Worm (Caenorhabditis elegans): Measurements from ENCODE around the gene ram-5.
A peak's percentile ranks its signal among the peaks of the same experiment; 100 is the strongest.

The ram-5 gene

ce11 chrX:14512817-14513216 lies 37.1 kb upstream of the ram-5 start, which contains the start of gene fbxa-141:
TSS of gene fbxa-141 (minus strand) at chrX:14512917.
- TF ChIP-seq mab-5 (tag; optimal IDR thresholded peaks at IDR 0.05) (no peak), Y55F3AM.14 (GFP tag; optimal IDR thresholded peaks at IDR 0.05) (no peak), nhr-11 (tag; optimal IDR thresholded peaks at IDR 0.05) (no peak), ztf-11 (tag; optimal IDR thresholded peaks at IDR 0.05) (no peak), ZK546.5 (tag; optimal IDR thresholded peaks at IDR 0.05) (no peak), blmp-1 (tag; optimal IDR thresholded peaks at IDR 0.05; ENCODE audit: insufficient read depth) (no peak), ceh-16 (tag; optimal IDR thresholded peaks at IDR 0.05) (no peak), unc-55 (GFP tag; optimal IDR thresholded peaks at IDR 0.05) (no peak), mdl-1 (tag; optimal IDR thresholded peaks at IDR 0.05) (no peak), lsy-2 (tag; optimal IDR thresholded peaks at IDR 0.05) (no peak), nhr-77 (tag; optimal IDR thresholded peaks at IDR 0.05) (no peak), nhr-25 (tag; optimal IDR thresholded peaks at IDR 0.05) (no peak), nhr-129 (tag; optimal IDR thresholded peaks at IDR 0.05) (no peak), nhr-23 (tag; optimal IDR thresholded peaks at IDR 0.05) (no peak), nhr-10 (tag; optimal IDR thresholded peaks at IDR 0.05) (no peak), unc-39 (tag; optimal IDR thresholded peaks at IDR 0.05) (no peak)

ce11 chrX:14513462-14513861 lies 36.5 kb upstream of the ram-5 start:
- TF ChIP-seq ceh-16 (tag; optimal IDR thresholded peaks at IDR 0.05) (no peak), mab-5 (tag; optimal IDR thresholded peaks at IDR 0.05) (peak; percentile 48), ztf-11 (tag; optimal IDR thresholded peaks at IDR 0.05) (no peak), nhr-11 (tag; optimal IDR thresholded peaks at IDR 0.05) (no peak), nhr-12 (tag; optimal IDR thresholded peaks at IDR 0.05) (no peak), unc-55 (GFP tag; optimal IDR thresholded peaks at IDR 0.05) (peak; percentile 62), crh-2 (tag; optimal IDR thresholded peaks at IDR 0.05) (peak; percentile 16), F13H6.1 (tag; optimal IDR thresholded peaks at IDR 0.05) (peak; percentile 10), ztf-4 (tag; optimal IDR thresholded peaks at IDR 0.05) (no peak), lsy-2 (tag; optimal IDR thresholded peaks at IDR 0.05) (peak in 1 of 2 experiments; percentile 9), R02D3.7 (tag; optimal IDR thresholded peaks at IDR 0.05) (no peak), snpc-4 (tag; optimal IDR thresholded peaks at IDR 0.05) (no peak), sma-3 (GFP tag; optimal IDR thresholded peaks at IDR 0.05) (no peak), nhr-25 (tag; optimal IDR thresholded peaks at IDR 0.05) (no peak), mbf-1 (tag; optimal IDR thresholded peaks at IDR 0.05) (no peak), nhr-21 (tag; optimal IDR thresholded peaks at IDR 0.05) (no peak), dmd-4 (tag; optimal IDR thresholded peaks at IDR 0.05) (no peak), C34F6.9 (tag; optimal IDR thresholded peaks at IDR 0.05) (peak; percentile 76), sma-9 (GFP tag; optimal IDR thresholded peaks at IDR 0.05) (peak; percentile 5), sma-9 (tag; optimal IDR thresholded peaks at IDR 0.05) (no peak), nhr-23 (tag; optimal IDR thresholded peaks at IDR 0.05) (no peak), lin-39 (tag; optimal IDR thresholded peaks at IDR 0.05) (no peak), nhr-6 (tag; optimal IDR thresholded peaks at IDR 0.05) (no peak), skn-1 (tag; optimal IDR thresholded peaks at IDR 0.05) (no peak), egl-27 (tag; optimal IDR thresholded peaks at IDR 0.05) (no peak), nhr-129 (tag; optimal IDR thresholded peaks at IDR 0.05) (peak; percentile 34), elt-1 (tag; optimal IDR thresholded peaks at IDR 0.05) (no peak), sem-4 (tag; optimal IDR thresholded peaks at IDR 0.05) (no peak)

ce11 chrX:14515028-14515427 lies 34.9 kb upstream of the ram-5 start, which contains the start of gene gcsh-1:
TSS of gene gcsh-1 (minus strand) at chrX:14515073.
- no peak for TF ChIP-seq lin-39 (tag; optimal IDR thresholded peaks at IDR 0.05)
- no peak for TF ChIP-seq unc-55 (GFP tag; optimal IDR thresholded peaks at IDR 0.05)
- TF ChIP-seq snpc-4 (tag; optimal IDR thresholded peaks at IDR 0.05): no peak
- peak; percentile 37 for TF ChIP-seq sma-9 (GFP tag; optimal IDR thresholded peaks at IDR 0.05)
- TF ChIP-seq sma-9 (tag; optimal IDR thresholded peaks at IDR 0.05): no peak
- peak; percentile 16 for TF ChIP-seq crh-2 (tag; optimal IDR thresholded peaks at IDR 0.05)
- peak; percentile 64 for TF ChIP-seq fos-1 (tag; optimal IDR thresholded peaks at IDR 0.05)

- no peak for TF ChIP-seq lin-13 (GFP tag; optimal IDR thresholded peaks at IDR 0.05)
- no peak for TF ChIP-seq unc-39 (tag; optimal IDR thresholded peaks at IDR 0.05)
- no peak for TF ChIP-seq sma-3 (GFP tag; optimal IDR thresholded peaks at IDR 0.05)
- TF ChIP-seq blmp-1 (tag; optimal IDR thresholded peaks at IDR 0.05; ENCODE audit: insufficient read depth): no peak
- no peak for TF ChIP-seq ztf-11 (tag; optimal IDR thresholded peaks at IDR 0.05)
- no peak for TF ChIP-seq nhr-10 (tag; optimal IDR thresholded peaks at IDR 0.05)
- no peak for TF ChIP-seq peb-1 (tag; optimal IDR thresholded peaks at IDR 0.05)
- TF ChIP-seq mab-5 (tag; optimal IDR thresholded peaks at IDR 0.05): no peak
- TF ChIP-seq C34F6.9 (tag; optimal IDR thresholded peaks at IDR 0.05): no peak
- no peak for TF ChIP-seq ztf-1 (GFP tag; conservative IDR thresholded peaks at IDR 0.05)
- TF ChIP-seq aly-2 (tag; optimal IDR thresholded peaks at IDR 0.05): no peak
- no peak for TF ChIP-seq elt-3 (tag; optimal IDR thresholded peaks at IDR 0.05)
- no peak for TF ChIP-seq unc-55 (GFP tag; optimal IDR thresholded peaks at IDR 0.05)
These were observed 33.4 kb upstream of the ram-5 start, which contains the start of gene D1025.10 for ce11 chrX:14516560-14516959. TSS of gene D1025.10 (plus strand) at chrX:14516860.

Measured in whole organism, L2 larva.